Fruit fly (Drosophila melanogaster): ENCODE measurements around the gene CG13081.

The CG13081 gene

dm6 chr2L:19582185-19582584, 41.8 kb downstream of the CG13081 start, which contains the start of gene Hakai (continued):
- TF ChIP-seq CG7368 (GFP tag; optimal IDR thresholded peaks at IDR 0.05) (peak; percentile 37), CG34406 (GFP tag; optimal IDR thresholded peaks at IDR 0.05) (peak; percentile 30), achi (GFP tag; optimal IDR thresholded peaks at IDR 0.05) (peak; percentile 42), CG3919 (GFP tag; optimal IDR thresholded peaks at IDR 0.05) (peak; percentile 74), net (GFP tag; optimal IDR thresholded peaks at IDR 0.05) (peak; percentile 34), dsx (GFP tag; optimal IDR thresholded peaks at IDR 0.05; ENCODE audit: poor library complexity, severe bottlenecking) (no peak), Hr38 (GFP tag; optimal IDR thresholded peaks at IDR 0.05) (no peak)

DNA sequence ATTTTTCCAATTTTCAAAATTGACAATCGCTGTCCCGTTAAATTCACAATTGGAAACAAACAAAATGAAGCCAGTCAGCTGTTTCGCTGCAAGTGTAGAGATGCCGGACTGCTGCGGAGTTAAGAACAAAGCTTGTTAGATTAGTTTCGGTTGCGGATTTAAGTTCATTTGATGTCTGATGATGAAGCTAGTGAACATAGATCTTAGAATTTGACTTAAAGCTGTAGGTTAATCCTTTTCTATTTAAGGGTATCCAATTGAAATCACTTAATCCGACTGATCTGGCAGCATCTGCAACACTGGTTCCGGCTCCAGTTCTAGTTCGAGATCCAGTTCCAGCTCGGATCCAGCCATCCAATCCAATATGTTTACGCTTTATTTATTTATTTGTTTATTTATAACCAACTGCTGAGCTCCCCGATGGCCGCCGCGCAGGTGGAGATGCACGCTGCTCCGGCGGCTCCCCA, 43.6 kb downstream of the CG13081 start, which contains the start of the genes PCNA2 and CG10366:
TSS of gene PCNA2 (minus strand) at position 65 of the 467 bp plus-strand sequence.
TSS of gene CG10366 (plus strand) at position 310 of the 467 bp plus-strand sequence.
- TF ChIP-seq acj6 (GFP tag; optimal IDR thresholded peaks at IDR 0.05) (peak; percentile 79), lz (GFP tag; optimal IDR thresholded peaks at IDR 0.05) (peak; percentile 68), CG31627 (GFP tag; optimal IDR thresholded peaks at IDR 0.05) (peak; percentile 82), CG10631 (GFP tag; optimal IDR thresholded peaks at IDR 0.05) (peak; percentile 55), fkh (GFP tag; optimal IDR thresholded peaks at IDR 0.05) (peak; percentile 91), svp (GFP tag) (no peak), CG3919 (GFP tag; optimal IDR thresholded peaks at IDR 0.05) (peak; percentile 66), Blimp-1 (GFP tag; optimal IDR thresholded peaks at IDR 0.05) (no peak), ss (GFP tag; optimal IDR thresholded peaks at IDR 0.05) (peak in 1 of 2 experiments; percentile 27), Ets21C (GFP tag; optimal IDR thresholded peaks at IDR 0.05) (peak; percentile 42), Eip93F (GFP tag; optimal IDR thresholded peaks at IDR 0.05) (no peak), cyc (GFP tag; optimal IDR thresholded peaks at IDR 0.05) (peak; percentile 70), CG4318 (GFP tag; optimal IDR thresholded peaks at IDR 0.05) (no peak), spab (GFP tag; optimal IDR thresholded peaks at IDR 0.05) (no peak), net (GFP tag; optimal IDR thresholded peaks at IDR 0.05) (peak; percentile 46), dsx (GFP tag; optimal IDR thresholded peaks at IDR 0.05; ENCODE audit: poor library complexity, severe bottlenecking) (no peak), Ets96B (tag; optimal IDR thresholded peaks at IDR 0.05) (peak; percentile 45), CG8632 (GFP tag; optimal IDR thresholded peaks at IDR 0.05) (no peak), CG34406 (GFP tag; optimal IDR thresholded peaks at IDR 0.05) (peak; percentile 46), eg (GFP tag; IDR thresholded peaks at IDR 0.05) (no peak; the same call in 2 of the 3 replicates), Met (GFP tag; optimal IDR thresholded peaks at IDR 0.05) (peak; percentile 56), CG16779 (tag; optimal IDR thresholded peaks at IDR 0.05) (no peak), Hr39 (GFP tag; optimal IDR thresholded peaks at IDR 0.05) (peak; percentile 82), topi (GFP tag; optimal IDR thresholded peaks at IDR 0.05) (peak; percentile 64), CG11762 (GFP tag; optimal IDR thresholded peaks at IDR 0.05; ENCODE audit: insufficient read depth) (peak; percentile 23), Eip75B (GFP tag; optimal IDR thresholded peaks at IDR 0.05) (peak; percentile 50), CG8319 (GFP tag; optimal IDR thresholded peaks at IDR 0.05) (peak; percentile 46), achi (GFP tag; optimal IDR thresholded peaks at IDR 0.05) (peak; percentile 68), CG6854 (GFP tag; optimal IDR thresholded peaks at IDR 0.05) (no peak), pdm3 (GFP tag; optimal IDR thresholded peaks at IDR 0.05) (peak; percentile 69), vri (GFP tag; optimal IDR thresholded peaks at IDR 0.05) (no peak), fd59A (GFP tag; optimal IDR thresholded peaks at IDR 0.05) (no peak), dac (GFP tag; optimal IDR thresholded peaks at IDR 0.05) (no peak), CG6276 (GFP tag; optimal IDR thresholded peaks at IDR 0.05) (no peak), CG6163 (GFP tag; IDR thresholded peaks at IDR 0.05) (no peak), CG10669 (GFP tag; optimal IDR thresholded peaks at IDR 0.05) (peak; percentile 13), Eip78C (GFP tag) (peak; percentile 74), CG1621 (tag; optimal IDR thresholded peaks at IDR 0.05) (peak; percentile 17), esn (GFP tag; optimal IDR thresholded peaks at IDR 0.05) (peak; percentile 74), CG6808 (GFP tag; optimal IDR thresholded peaks at IDR 0.05) (no peak), Hr4 (GFP tag; optimal IDR thresholded peaks at IDR 0.05) (peak; percentile 58), CG3032 (tag; optimal IDR thresholded peaks at IDR 0.05) (peak; percentile 64), OdsH (GFP tag; optimal IDR thresholded peaks at IDR 0.05) (peak; percentile 69), Lpt (GFP tag; optimal IDR thresholded peaks at IDR 0.05) (peak; percentile 14), Gug (GFP tag; IDR thresholded peaks at IDR 0.05) (no peak; the same call in 1 of the 2 replicates), CG8119 (GFP tag; IDR thresholded peaks at IDR 0.05) (no peak), CG11902 (GFP tag; optimal IDR thresholded peaks at IDR 0.05) (peak; percentile 40)
